Worm (Caenorhabditis elegans): ENCODE data around the gene F41G3.21.

DNA sequence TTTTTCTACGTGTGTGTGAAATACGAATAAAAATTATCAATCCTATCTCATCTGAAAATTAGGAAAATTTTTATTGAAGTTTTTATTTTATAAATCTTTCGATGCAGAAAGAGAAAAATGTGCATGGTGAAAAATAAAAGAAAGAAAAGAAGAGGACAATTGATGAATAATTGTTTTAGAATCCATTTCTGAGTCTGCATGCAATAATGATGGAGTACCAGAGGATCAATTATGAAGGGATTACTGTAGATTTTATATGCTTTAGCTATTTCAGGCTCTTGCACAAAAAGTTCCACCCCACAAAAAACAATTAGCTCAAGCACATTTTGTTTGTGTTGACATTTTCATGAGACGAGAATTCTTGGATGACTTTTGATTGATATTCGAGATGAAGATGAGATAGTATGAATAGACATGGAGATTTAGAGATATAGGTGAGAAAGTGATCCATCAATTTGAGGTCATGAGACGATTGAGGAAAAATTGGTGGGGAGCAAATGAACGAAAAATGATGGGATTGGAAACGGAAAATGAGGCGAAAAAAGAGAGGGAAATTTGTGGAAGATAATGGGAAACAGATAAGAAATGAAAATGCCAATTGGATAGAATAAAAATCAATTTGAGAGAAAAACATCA lies 47.0 kb downstream of the F41G3.21 start, which contains the start of gene rpy-1:
- TF ChIP-seq nfya-1 (tag; optimal IDR thresholded peaks at IDR 0.05) (no peak), lim-6 (tag; optimal IDR thresholded peaks at IDR 0.05) (no peak), ttx-3 (tag; optimal IDR thresholded peaks at IDR 0.05) (no peak), ama-1 (optimal IDR thresholded peaks at IDR 0.05) (no peak), ets-4 (tag; optimal IDR thresholded peaks at IDR 0.05) (no peak), hlh-15 (tag; optimal IDR thresholded peaks at IDR 0.05) (no peak), ceh-18 (tag; optimal IDR thresholded peaks at IDR 0.05) (peak; percentile 19), pha-4 (tag; optimal IDR thresholded peaks at IDR 0.05) (no peak), pag-3 (tag; optimal IDR thresholded peaks at IDR 0.05; ENCODE audit: borderline replicate concordance) (no peak), F13H6.1 (tag; optimal IDR thresholded peaks at IDR 0.05) (no peak), madf-2 (tag; optimal IDR thresholded peaks at IDR 0.05) (no peak)
